Fruit fly (Drosophila melanogaster): ENCODE results near the gene cyc.

dm6 chr3L:19790564-19790928 lies 25.2 kb downstream of the cyc start:
- no peak for TF ChIP-seq CTCF (optimal IDR thresholded peaks at IDR 0.05)
- TF ChIP-seq CG8478 (optimal IDR thresholded peaks at IDR 0.05): no peak

Measured in S2 (cell line).